Worm (Caenorhabditis elegans) whole organism, midembryonic: ENCODE measurements around the gene B0554.4.

Experiments used
- T22C8.4 ChIP-seq: fragments of 200-800 bp; sonication (Bioruptor generic); IDR thresholded peaks from 2 replicates; pipeline ENCODE4 v1.3.6; 2022; ENCODE audit warnings: missing genetic modification characterization, missing compliant biosample characterization
- cog-1 ChIP-seq: sonication (generic microtip); optimal IDR thresholded peaks from 2 replicates; lab custom pipeline; 2016; ENCODE audit warnings: missing genetic modification characterization, missing compliant biosample characterization
- flt-1 ChIP-seq: fragments of 200-800 bp; sonication (Bioruptor generic); IDR thresholded peaks from 2 replicates; pipeline ENCODE4 v1.3.6; 2022; ENCODE audit warnings: missing genetic modification characterization, missing compliant biosample characterization
- klf-2 ChIP-seq: fragments of 200-800 bp; sonication (Bioruptor generic); conservative IDR thresholded peaks from 2 replicates; pipeline ENCODE4 v1.3.6; 2022; ENCODE audit warnings: missing genetic modification reagents, missing genetic modification characterization, missing compliant biosample characterization
- med-1 ChIP-seq: sonication (generic microtip); optimal IDR thresholded peaks from 2 replicates; lab custom pipeline; 2017; ENCODE audit warnings: missing genetic modification characterization, mild to moderate bottlenecking, missing compliant biosample characterization, antibody characterized with exemption, missing genetic modification reagents; ENCODE audit not compliant: insufficient read depth
- ref-1 ChIP-seq: fragments of 200-800 bp; sonication (Bioruptor generic); conservative IDR thresholded peaks from 2 replicates; pipeline ENCODE4 v1.3.6; 2022; ENCODE audit warnings: missing genetic modification reagents, missing genetic modification characterization, missing compliant biosample characterization
- tab-1 ChIP-seq: fragments of 200-800 bp; sonication (Bioruptor generic); IDR thresholded peaks from 2 replicates; pipeline ENCODE4 v1.3.6; 2022; ENCODE audit warnings: missing genetic modification characterization, missing compliant biosample characterization
- ztf-23 ChIP-seq: fragments of 200-800 bp; sonication (Bioruptor generic); IDR thresholded peaks from 2 replicates; pipeline ENCODE4 v1.3.6; 2022; ENCODE audit warnings: missing genetic modification reagents, missing genetic modification characterization, missing compliant biosample characterization
- ztf-29 ChIP-seq: fragments of 200-800 bp; sonication (Bioruptor generic); IDR thresholded peaks from 2 replicates; pipeline ENCODE4 v1.3.6; 2022; ENCODE audit warnings: missing genetic modification reagents, missing genetic modification characterization, missing compliant biosample characterization

Gene B0554.4

DNA sequence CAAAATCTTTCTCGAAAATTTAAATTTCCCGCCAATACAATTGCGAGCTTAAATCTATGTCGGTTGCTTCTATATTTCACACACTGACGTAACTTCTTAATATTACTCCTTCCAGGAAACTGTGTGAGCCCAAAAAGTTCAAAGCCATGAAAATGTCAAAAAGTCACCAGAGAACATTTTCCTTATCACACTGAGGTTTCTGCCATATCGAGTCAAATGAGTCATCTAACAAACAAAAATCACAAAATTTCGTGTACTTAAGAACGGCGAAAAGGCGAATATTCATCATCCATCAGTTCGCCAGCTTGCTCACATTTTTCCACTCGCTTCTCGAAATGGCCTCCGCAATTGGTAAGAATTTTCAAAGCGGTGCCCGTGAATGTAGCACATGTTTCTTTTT is 20.7 kb downstream of the B0554.4 start, which contains the start of gene M02H5.8:
M02H5.8 (plus strand) TSS at position 297 of the 400 bp plus-strand sequence.
- TF ChIP-seq ztf-29: no peak
- TF ChIP-seq flt-1 (GFP tag; lab: Robert Waterston, UW): no peak
- TF ChIP-seq klf-2 (GFP tag; lab: Robert Waterston, UW): no peak
- TF ChIP-seq ztf-23: no peak
- TF ChIP-seq tab-1 (GFP tag; lab: Robert Waterston, UW): no peak
- TF ChIP-seq med-1 (GFP tag; lab: Kevin White, UChicago): no peak
- TF ChIP-seq ref-1 (GFP tag; lab: Robert Waterston, UW): no peak
- no peak for TF ChIP-seq T22C8.4
- TF ChIP-seq cog-1: no peak

DNA sequence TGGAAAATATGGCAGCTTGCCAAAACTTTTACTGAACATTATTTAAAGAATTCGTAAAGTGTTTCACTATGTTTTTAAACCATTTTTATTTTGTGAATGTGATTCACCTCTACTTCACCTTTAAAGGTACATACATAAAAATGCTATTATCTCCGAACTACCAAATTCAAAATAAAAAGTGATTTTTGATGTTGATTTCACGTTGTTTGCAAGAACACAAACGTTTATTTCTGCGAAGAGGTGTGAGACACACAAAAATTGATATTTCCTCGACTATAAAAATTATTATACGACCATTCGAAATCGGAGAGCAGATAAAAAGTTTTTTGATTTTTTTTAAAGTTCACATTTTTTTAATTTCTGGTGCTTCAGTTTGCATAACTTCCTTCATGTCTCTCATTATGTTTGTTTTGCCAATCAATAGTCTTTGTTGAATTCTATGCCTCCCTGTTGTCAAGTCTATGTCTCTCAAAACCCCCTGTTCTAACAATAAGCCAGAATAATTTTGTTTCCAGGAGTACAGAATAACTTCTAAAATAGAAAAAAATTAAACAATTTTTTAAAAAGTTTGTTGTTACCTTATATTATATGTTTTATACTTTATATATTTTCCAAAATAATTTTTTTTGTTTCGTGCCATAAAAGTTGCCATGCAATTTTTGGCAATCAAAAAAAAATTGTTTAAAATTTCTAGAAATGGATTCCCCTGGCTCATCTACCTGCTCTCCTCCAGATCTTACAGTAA is 22.0 kb downstream of the B0554.4 start, which contains the start of gene nhr-123:
nhr-123 (plus strand) TSS at position 695 of the 745 bp plus-strand sequence.
- TF ChIP-seq cog-1: no peak
- TF ChIP-seq med-1 (GFP tag; lab: Kevin White, UChicago): no peak
- TF ChIP-seq klf-2 (GFP tag; lab: Robert Waterston, UW): no peak
- TF ChIP-seq T22C8.4: no peak
- TF ChIP-seq ref-1 (GFP tag; lab: Robert Waterston, UW): no peak
- no peak for TF ChIP-seq ztf-23

DNA sequence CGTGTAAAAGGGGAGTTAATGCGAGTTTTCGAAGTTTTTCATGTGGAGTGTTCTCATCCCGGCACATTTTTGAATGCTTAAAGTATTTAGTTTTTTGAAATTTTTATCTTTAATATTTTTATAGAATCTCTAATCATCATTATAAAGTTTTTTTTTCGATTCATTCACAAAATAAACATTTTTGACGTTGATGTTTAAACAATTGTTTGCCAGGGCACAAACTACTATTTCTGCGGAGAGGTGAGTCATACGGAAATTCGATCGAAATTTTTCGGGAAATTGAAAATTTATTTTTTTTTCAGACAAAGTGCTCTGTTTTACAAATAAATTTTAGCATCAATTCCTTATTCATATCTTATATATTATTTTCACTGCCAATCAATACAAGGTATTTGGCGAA is 24.6 kb downstream of the B0554.4 start, which contains the start of gene nhr-98:
nhr-98 (plus strand) TSS at position 301 of the 400 bp plus-strand sequence.
- TF ChIP-seq med-1 (GFP tag; lab: Kevin White, UChicago) (no peak), tab-1 (GFP tag; lab: Robert Waterston, UW) (no peak), cog-1 (no peak), ztf-23 (no peak), T22C8.4 (no peak), flt-1 (GFP tag; lab: Robert Waterston, UW) (no peak), ref-1 (GFP tag; lab: Robert Waterston, UW) (no peak), klf-2 (GFP tag; lab: Robert Waterston, UW) (no peak), ztf-29 (no peak)

DNA sequence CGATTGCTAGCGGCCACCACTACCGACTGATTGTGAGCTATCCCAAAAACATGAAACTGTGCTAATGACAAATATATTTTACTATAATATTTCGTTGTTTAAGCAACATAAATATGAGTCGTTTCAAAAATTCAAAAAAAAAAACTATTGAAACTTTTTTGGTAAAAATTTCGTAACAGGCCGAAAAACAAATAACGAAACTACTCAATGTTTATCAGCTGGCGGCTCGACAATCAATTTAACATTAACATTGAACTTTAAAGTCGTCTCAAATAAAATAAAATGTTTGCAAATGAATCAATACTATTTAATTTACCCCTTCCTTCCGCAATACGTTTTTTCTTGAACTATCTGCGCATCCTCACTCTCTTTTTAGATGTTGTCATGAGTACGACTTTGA is 28.9 kb downstream of the B0554.4 start:
- no peak for TF ChIP-seq med-1 (GFP tag; lab: Kevin White, UChicago)
- TF ChIP-seq ztf-23: no peak
- TF ChIP-seq klf-2 (GFP tag; lab: Robert Waterston, UW): no peak
- TF ChIP-seq flt-1 (GFP tag; lab: Robert Waterston, UW): no peak
- TF ChIP-seq cog-1: no peak
- TF ChIP-seq ref-1 (GFP tag; lab: Robert Waterston, UW): no peak
- no peak for TF ChIP-seq tab-1 (GFP tag; lab: Robert Waterston, UW)
- no peak for TF ChIP-seq ztf-29
- no peak for TF ChIP-seq T22C8.4

DNA sequence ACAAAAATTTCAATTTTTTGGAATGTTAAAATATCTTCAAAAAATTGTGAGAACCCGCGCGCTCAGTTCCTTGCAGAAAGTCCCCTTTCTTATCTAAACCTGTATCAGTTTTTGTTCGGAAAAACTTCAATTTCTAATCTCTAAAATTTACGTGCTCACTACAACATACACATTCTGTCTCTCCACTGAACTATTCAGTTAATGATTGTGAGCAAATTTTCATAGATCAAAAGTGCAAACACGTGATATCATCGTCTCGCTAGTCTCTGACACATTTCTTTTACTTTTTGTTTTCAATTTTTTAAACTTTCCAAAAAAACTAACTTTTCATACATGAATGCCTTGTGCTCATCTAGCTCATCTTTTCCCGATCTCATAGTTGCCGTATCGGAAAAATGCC is 30.5 kb downstream of the B0554.4 start, which contains the start of gene nhr-203:
nhr-203 (plus strand) TSS at position 332 of the 400 bp plus-strand sequence.
- TF ChIP-seq med-1 (GFP tag; lab: Kevin White, UChicago) (no peak), T22C8.4 (no peak), ztf-23 (no peak), flt-1 (GFP tag; lab: Robert Waterston, UW) (no peak), ztf-29 (no peak), tab-1 (GFP tag; lab: Robert Waterston, UW) (no peak)

DNA sequence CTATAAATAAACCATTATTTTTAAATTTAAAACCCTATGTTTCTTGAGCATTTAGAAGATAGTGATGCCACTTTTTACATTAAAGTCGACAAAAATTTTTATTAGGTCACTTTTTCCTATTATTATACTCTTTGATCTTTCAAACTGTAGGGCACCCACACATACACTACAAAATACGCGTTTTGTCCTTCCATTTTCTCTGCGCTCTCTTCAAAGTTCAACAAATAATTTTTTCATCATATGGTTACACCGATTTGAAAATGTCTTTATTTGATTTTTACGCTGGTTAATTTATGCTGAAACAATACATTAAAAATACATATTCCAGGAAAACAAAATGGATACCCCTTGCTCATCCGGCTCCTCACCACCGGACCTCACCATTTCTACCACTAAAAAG is 33.3 kb downstream of the B0554.4 start, which contains the start of gene nhr-202:
nhr-202 (plus strand) TSS at position 326 of the 400 bp plus-strand sequence.
- TF ChIP-seq ztf-23 (no peak), cog-1 (no peak), flt-1 (GFP tag; lab: Robert Waterston, UW) (no peak), tab-1 (GFP tag; lab: Robert Waterston, UW) (no peak), klf-2 (GFP tag; lab: Robert Waterston, UW) (no peak), ref-1 (GFP tag; lab: Robert Waterston, UW) (no peak), med-1 (GFP tag; lab: Kevin White, UChicago) (no peak)

DNA sequence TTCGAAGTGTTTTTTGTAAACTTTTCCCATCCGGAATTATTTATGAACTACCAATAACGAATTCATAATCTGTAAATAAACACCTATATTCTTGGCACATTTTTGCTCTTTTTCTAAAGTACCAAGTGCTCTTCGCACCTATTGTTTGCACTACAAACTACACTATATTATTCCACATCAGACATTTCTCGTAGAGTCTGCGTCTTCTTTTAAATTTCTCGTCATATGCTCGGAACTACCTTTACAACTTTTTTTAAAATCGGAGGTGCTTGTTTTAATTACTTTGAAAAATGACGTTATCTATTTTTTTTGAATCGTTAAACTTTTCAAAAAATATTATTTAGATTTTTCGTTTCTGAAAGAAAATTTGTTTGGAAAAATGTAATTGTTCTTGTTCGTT is 35.9 kb downstream of the B0554.4 start, which contains the start of gene nhr-201:
nhr-201 (plus strand) TSS at position 29 of the 400 bp plus-strand sequence.
- no peak for TF ChIP-seq ztf-29
- no peak for TF ChIP-seq klf-2 (GFP tag; lab: Robert Waterston, UW)
- no peak for TF ChIP-seq tab-1 (GFP tag; lab: Robert Waterston, UW)

DNA sequence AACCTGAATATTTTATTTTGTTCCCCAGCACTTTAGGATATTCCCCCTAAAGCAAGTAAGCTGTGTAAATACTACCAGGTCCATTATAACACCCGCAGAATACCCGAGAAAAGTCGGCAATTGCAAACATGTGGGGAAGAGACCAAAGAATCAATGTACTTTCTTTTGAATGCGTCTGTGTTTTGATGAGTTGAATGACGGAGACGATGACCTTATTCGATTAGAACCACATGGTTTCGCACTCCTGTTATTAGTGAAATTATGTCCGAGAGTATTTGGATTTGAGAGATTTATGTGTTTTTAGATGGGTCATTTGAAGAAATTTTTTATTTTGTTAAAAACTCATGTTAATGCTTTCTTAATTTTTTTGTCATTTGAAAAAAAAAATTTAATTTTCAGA is 36.4 kb downstream of the B0554.4 start:
- no peak for TF ChIP-seq med-1 (GFP tag; lab: Kevin White, UChicago)
- TF ChIP-seq ref-1 (GFP tag; lab: Robert Waterston, UW): no peak
- no peak for TF ChIP-seq klf-2 (GFP tag; lab: Robert Waterston, UW)
- TF ChIP-seq ztf-23: no peak
- no peak for TF ChIP-seq cog-1
- no peak for TF ChIP-seq T22C8.4
- no peak for TF ChIP-seq ztf-29
- no peak for TF ChIP-seq tab-1 (GFP tag; lab: Robert Waterston, UW)
- no peak for TF ChIP-seq flt-1 (GFP tag; lab: Robert Waterston, UW)

DNA sequence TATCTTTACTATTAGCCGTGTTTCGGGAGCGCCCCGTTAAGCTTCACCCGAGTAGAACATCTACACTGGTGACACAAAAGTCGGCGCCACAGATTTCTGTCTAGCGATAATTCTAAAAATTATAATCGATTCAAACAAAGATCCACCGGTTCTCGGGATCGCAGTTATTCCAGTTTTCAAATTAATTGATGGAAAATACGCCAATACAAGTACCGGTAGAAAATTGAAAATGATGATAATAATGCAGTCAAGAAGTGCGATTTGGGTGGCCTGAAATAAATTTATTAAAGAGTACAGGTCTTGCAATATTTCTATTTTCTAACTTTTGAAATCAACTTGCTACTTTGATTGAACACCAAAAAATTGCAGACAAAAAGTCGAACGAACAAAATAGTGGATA is 38.6 kb downstream of the B0554.4 start:
- TF ChIP-seq ztf-29 (no peak), klf-2 (GFP tag; lab: Robert Waterston, UW) (no peak), cog-1 (no peak), tab-1 (GFP tag; lab: Robert Waterston, UW) (no peak), med-1 (GFP tag; lab: Kevin White, UChicago) (no peak), T22C8.4 (no peak), flt-1 (GFP tag; lab: Robert Waterston, UW) (no peak), ref-1 (GFP tag; lab: Robert Waterston, UW) (no peak), ztf-23 (no peak)

DNA sequence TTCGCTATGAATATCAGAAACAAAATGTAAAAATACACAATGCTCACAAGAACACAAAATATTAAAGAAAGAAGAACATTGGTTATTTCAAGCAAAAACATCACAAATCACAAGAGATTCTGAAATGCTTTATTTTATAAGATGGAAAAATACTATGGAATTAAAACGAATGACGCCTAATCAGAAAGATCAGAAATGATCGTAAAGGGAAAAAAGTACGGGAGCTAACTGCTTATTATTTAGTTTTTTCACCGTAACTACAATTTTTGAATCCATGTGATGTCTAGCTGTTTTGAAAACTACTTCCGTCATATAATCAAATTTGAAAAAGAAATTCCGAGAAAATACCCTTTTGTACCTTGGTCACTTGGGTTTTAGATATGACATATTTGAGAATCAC is 39.5 kb downstream of the B0554.4 start, which contains the start of gene srbc-57:
srbc-57 (minus strand) TSS at position 101 of the 400 bp plus-strand sequence.
- TF ChIP-seq T22C8.4 (no peak), cog-1 (no peak), tab-1 (GFP tag; lab: Robert Waterston, UW) (no peak), ztf-29 (no peak), ztf-23 (no peak), flt-1 (GFP tag; lab: Robert Waterston, UW) (no peak), med-1 (GFP tag; lab: Kevin White, UChicago) (no peak), klf-2 (GFP tag; lab: Robert Waterston, UW) (no peak), ref-1 (GFP tag; lab: Robert Waterston, UW) (no peak)
